Worm (Caenorhabditis elegans): ENCODE data around the gene T24E12.6.

T24E12.6 gene

DNA sequence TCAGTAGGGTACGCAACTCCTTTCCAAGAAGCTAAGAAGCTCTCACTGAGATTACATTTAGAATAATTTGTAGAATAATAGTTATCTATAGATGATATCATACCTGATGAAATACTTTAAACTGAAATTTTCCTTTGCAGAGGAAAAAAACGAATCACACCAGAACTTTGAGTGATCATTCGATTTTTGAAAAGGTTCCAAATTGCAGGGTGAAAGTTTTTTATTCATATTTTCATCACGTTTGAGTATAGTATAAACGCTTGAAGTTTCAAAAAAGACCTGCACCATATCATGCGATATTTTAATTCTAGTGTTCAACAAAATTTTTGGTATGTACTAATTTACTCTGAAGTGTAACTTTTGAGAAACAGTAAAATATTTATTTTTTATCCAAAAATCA is 46.9 kb downstream of the T24E12.6 start, which contains the start of gene srh-100 (continued):
- TF ChIP-seq Y48G9A.11 (GFP tag; IDR thresholded peaks at IDR 0.05) (no peak), F49E8.2 (tag; optimal IDR thresholded peaks at IDR 0.05; ENCODE audit: borderline replicate concordance) (no peak)

ce11 chrII:3711047-3711446 is 50.5 kb downstream of the T24E12.6 start, which contains the start of gene fbxc-53:
Gene fbxc-53, plus strand, starts transcription at chrII:3711291.
- no peak for TF ChIP-seq F26F4.8 (GFP tag; conservative IDR thresholded peaks at IDR 0.05)
- TF ChIP-seq ceh-20 (GFP tag; IDR thresholded peaks at IDR 0.05), result no peak
- no peak for TF ChIP-seq nhr-48 (tag; optimal IDR thresholded peaks at IDR 0.05)
- TF ChIP-seq fkh-10 (GFP tag; optimal IDR thresholded peaks at IDR 0.05), result no peak
- no peak for TF ChIP-seq pqm-1 (tag; optimal IDR thresholded peaks at IDR 0.05)
- TF ChIP-seq daf-12 (tag; optimal IDR thresholded peaks at IDR 0.05), result no peak
- no peak for TF ChIP-seq nhr-28 (tag; optimal IDR thresholded peaks at IDR 0.05)
- no peak for TF ChIP-seq ztf-7 (tag; optimal IDR thresholded peaks at IDR 0.05)
- no peak for TF ChIP-seq lin-29 (GFP tag; IDR thresholded peaks at IDR 0.05)
- TF ChIP-seq php-3 (GFP tag; IDR thresholded peaks at IDR 0.05), result no peak
- TF ChIP-seq ZK546.5 (tag; optimal IDR thresholded peaks at IDR 0.05), result no peak
